Fruit fly (Drosophila melanogaster): Measurements from ENCODE around the gene HDAC3.

dm6 chr3R:5519789-5520188, 45.4 kb upstream of the HDAC3 start:
- TF ChIP-seq CG11617 (GFP tag; optimal IDR thresholded peaks at IDR 0.05) (no peak), cnc (optimal IDR thresholded peaks at IDR 0.05) (no peak), tj (GFP tag; optimal IDR thresholded peaks at IDR 0.05) (no peak), bab1 (GFP tag; optimal IDR thresholded peaks at IDR 0.05) (no peak), CG5204 (GFP tag; optimal IDR thresholded peaks at IDR 0.05) (no peak), CG14711 (tag; optimal IDR thresholded peaks at IDR 0.05) (no peak)

Measured in whole organism, adult.